Fruit fly (Drosophila melanogaster) whole organism, embryonic: ENCODE measurements around the gene P5CDh1.
A peak's percentile ranks its signal among the peaks of the same experiment; 100 is the strongest.

ENCODE experiments used
- Abd-B ChIP-seq: fragments of 200-800 bp; sonication (Bioruptor generic); optimal IDR thresholded peaks from 2 replicates; lab custom pipeline; 2018; ENCODE audit warnings: missing biosample characterization, mild to moderate bottlenecking, missing genetic modification characterization, moderate library complexity
- Asciz ChIP-seq: fragments of 200-800 bp; sonication (Bioruptor generic); optimal IDR thresholded peaks from 2 replicates; lab custom pipeline; 2017; ENCODE audit warnings: missing biosample characterization, mild to moderate bottlenecking, missing genetic modification characterization, missing genetic modification reagents
- CG15696 ChIP-seq: fragments of 200-800 bp; sonication (Bioruptor generic); optimal IDR thresholded peaks from 2 replicates; lab custom pipeline; 2019; ENCODE audit warnings: missing biosample characterization, mild to moderate bottlenecking, missing genetic modification characterization, moderate library complexity
- CG7372 ChIP-seq: fragments of 200-800 bp; sonication (Bioruptor generic); IDR thresholded peaks from 2 replicates; pipeline ENCODE4 v1.3.6; 2022; ENCODE audit warnings: missing biosample characterization, missing genetic modification characterization
- Dfd ChIP-seq, 2 experiments: fragments of >200 bp; optimal IDR thresholded peaks; 2 replicates each; lab custom pipeline; 2017; ENCODE audit warnings: missing biosample characterization in 2 of 2, missing genetic modification characterization in 2 of 2
- Xrp1 ChIP-seq: fragments of 200-800 bp; sonication (Bioruptor generic); IDR thresholded peaks from 2 replicates; pipeline ENCODE4 v1.3.6; 2022; ENCODE audit warnings: missing biosample characterization, missing genetic modification characterization
- ato ChIP-seq: fragments of 200-800 bp; sonication (Bioruptor generic); IDR thresholded peaks from 2 replicates; pipeline ENCODE4 v1.3.6; 2022; ENCODE audit warnings: missing biosample characterization, missing genetic modification characterization; ENCODE audit not compliant: partially characterized antibody
- bsh ChIP-seq, 2 experiments: fragments of 200-800 bp; sonication (Bioruptor generic); optimal IDR thresholded peaks; 2 replicates each; lab custom pipeline; 2017 to 2018; ENCODE audit warnings: mild to moderate bottlenecking in 2 of 2, missing biosample characterization in 2 of 2, missing genetic modification characterization in 2 of 2, moderate library complexity in 1 of 2
- hth ChIP-seq: fragments of >200 bp; optimal IDR thresholded peaks from 2 replicates; lab custom pipeline; 2017; ENCODE audit warnings: inconsistent platforms
- inv ChIP-seq: fragments of 200-800 bp; sonication (Bioruptor generic); IDR thresholded peaks from 2 replicates; pipeline ENCODE4 v1.3.6; 2022; ENCODE audit warnings: missing biosample characterization, missing genetic modification characterization; ENCODE audit not compliant: partially characterized antibody
- ranshi ChIP-seq: fragments of 200-800 bp; sonication (Bioruptor generic); IDR thresholded peaks from 2 replicates; pipeline ENCODE4 v1.3.6; 2022; ENCODE audit warnings: missing biosample characterization, missing genetic modification characterization
- sna ChIP-seq: fragments of 200-800 bp; sonication (Bioruptor generic); IDR thresholded peaks from 2 replicates; pipeline ENCODE4 v1.3.6; 2022; ENCODE audit warnings: missing biosample characterization, missing genetic modification characterization; ENCODE audit not compliant: partially characterized antibody

DNA sequence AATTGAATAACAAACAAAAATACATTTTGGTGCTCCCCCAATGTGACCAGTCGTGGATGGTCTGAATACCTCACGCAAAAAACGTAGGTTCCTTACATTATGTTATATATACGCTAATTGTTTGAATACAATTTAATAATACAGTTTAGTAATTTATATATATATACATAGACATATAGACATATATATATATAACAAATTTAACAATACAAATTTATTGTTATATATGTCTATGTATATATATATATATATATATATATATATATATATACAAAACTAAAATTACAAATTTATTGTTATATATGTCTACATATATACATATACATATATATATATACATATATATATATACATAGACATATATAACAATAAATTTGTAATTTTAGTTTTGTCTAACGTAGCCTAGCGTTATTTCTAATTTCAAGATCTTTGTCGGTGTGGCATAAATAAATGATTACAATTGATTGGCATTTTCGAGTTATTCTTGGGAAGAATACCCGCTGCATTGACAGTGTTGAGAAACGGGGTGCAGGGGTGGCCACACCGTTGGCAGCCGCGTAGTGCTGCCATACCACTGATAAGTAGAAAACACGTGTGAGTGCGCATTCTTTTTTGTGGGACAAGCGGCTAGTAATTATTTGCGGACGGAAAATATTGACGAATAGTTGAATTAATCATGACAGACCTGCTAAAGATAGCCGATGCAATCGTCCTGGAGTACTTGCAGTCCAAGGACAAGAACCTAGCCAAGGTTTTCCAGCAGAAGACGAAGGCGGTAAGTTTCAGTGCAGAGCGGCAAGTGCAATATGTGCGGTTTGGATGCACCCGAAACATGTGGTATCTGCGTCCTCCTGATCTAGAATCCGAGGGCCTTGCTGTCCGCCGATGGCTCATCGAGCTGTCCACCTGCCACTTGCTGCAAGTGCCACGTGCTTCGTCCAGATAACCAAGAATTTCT, 8.7 kb downstream of the P5CDh1 start, which contains the start of the genes CG7148 and Nopp140:
- TF ChIP-seq Abd-B (GFP tag; lab: Kevin White, UChicago) (peak; percentile 46), ato (GFP tag; lab: Robert Waterston, UW) (no peak), sna (GFP tag; lab: Robert Waterston, UW) (no peak), Xrp1 (GFP tag; lab: Robert Waterston, UW) (peak; percentile 69), Asciz (GFP tag; lab: Kevin White, UChicago) (no peak), ranshi (peak; percentile 60), Dfd (GFP tag; optimal IDR thresholded peaks at IDR 0.05; lab: Kevin White, UChicago) (no peak), hth (lab: Kevin White, UChicago) (no peak), CG7372 (GFP tag; lab: Robert Waterston, UW) (peak; percentile 49; the same call in 1 of the 2 replicates), CG15696 (tag; lab: Kevin White, UChicago) (peak; percentile 36), inv (no peak), bsh (GFP tag; optimal IDR thresholded peaks at IDR 0.05; lab: Kevin White, UChicago) (peak in 1 of 2 experiments; percentile 63)
